Fruit fly (Drosophila melanogaster) whole organism, adult: ENCODE measurements around the gene CG5376.

ENCODE experiments used
- CG11617 ChIP-seq: fragments of 200-800 bp; sonication (Bioruptor generic); optimal IDR thresholded peaks from 2 replicates; lab custom pipeline; 2017; ENCODE audit warnings: mild to moderate bottlenecking, missing biosample characterization, missing genetic modification reagents, missing genetic modification characterization
- CG12768 ChIP-seq: fragments of 200-800 bp; sonication (Bioruptor generic); optimal IDR thresholded peaks from 2 replicates; lab custom pipeline; 2017; ENCODE audit warnings: missing biosample characterization, missing genetic modification characterization, mild to moderate bottlenecking, moderate library complexity, missing genetic modification reagents
- CG14711 ChIP-seq: fragments of 200-800 bp; sonication (Bioruptor generic); optimal IDR thresholded peaks from 2 replicates; lab custom pipeline; 2018; ENCODE audit warnings: missing biosample characterization, mild to moderate bottlenecking, missing genetic modification characterization, moderate library complexity
- CG1620 ChIP-seq: fragments of 200-800 bp; sonication (Bioruptor generic); optimal IDR thresholded peaks from 2 replicates; lab custom pipeline; 2016; ENCODE audit warnings: missing biosample characterization, missing genetic modification characterization
- CG7045 ChIP-seq: fragments of 200-800 bp; sonication (Bioruptor generic); optimal IDR thresholded peaks from 2 replicates; lab custom pipeline; 2017; ENCODE audit warnings: missing biosample characterization, mild to moderate bottlenecking, missing genetic modification characterization
- CG7101 ChIP-seq: fragments of 200-800 bp; sonication (Bioruptor generic); optimal IDR thresholded peaks from 2 replicates; lab custom pipeline; 2018; ENCODE audit warnings: missing biosample characterization, mild to moderate bottlenecking, missing genetic modification characterization, moderate library complexity
- Clk ChIP-seq: fragments of 200-800 bp; sonication (Bioruptor generic); optimal IDR thresholded peaks from 2 replicates; lab custom pipeline; 2017; ENCODE audit warnings: missing biosample characterization, missing genetic modification characterization
- Crg-1 ChIP-seq: fragments of 200-800 bp; sonication (Bioruptor generic); optimal IDR thresholded peaks from 2 replicates; lab custom pipeline; 2016; ENCODE audit warnings: missing biosample characterization, missing genetic modification characterization
- Hr96 ChIP-seq: fragments of 200-800 bp; sonication (Bioruptor generic); optimal IDR thresholded peaks from 2 replicates; lab custom pipeline; 2016; ENCODE audit warnings: missing biosample characterization, missing genetic modification characterization
- Mnt ChIP-seq: fragments of 200-800 bp; sonication (Bioruptor generic); optimal IDR thresholded peaks from 2 replicates; lab custom pipeline; 2016; ENCODE audit warnings: missing biosample characterization, mild to moderate bottlenecking, missing genetic modification characterization
- bab1 ChIP-seq: fragments of 200-800 bp; sonication (Bioruptor generic); optimal IDR thresholded peaks from 3 replicates; lab custom pipeline; 2019; ENCODE audit warnings: missing biosample characterization, mild to moderate bottlenecking, missing genetic modification characterization, moderate library complexity
- cic ChIP-seq: fragments of 200-800 bp; sonication (Bioruptor generic); optimal IDR thresholded peaks from 2 replicates; lab custom pipeline; 2017; ENCODE audit warnings: missing biosample characterization, mild to moderate bottlenecking, missing genetic modification characterization, moderate library complexity
- cnc ChIP-seq, 2 experiments: fragments of >200 bp; optimal IDR thresholded peaks; 2 replicates each; lab custom pipeline; 2017
- kay ChIP-seq: fragments of 200-800 bp; sonication (Bioruptor generic); peaks from one replicate; lab custom pipeline; 2016; ENCODE audit warnings: missing biosample characterization, missing genetic modification characterization, borderline replicate concordance
- ovo ChIP-seq: fragments of 200-800 bp; sonication (Bioruptor generic); optimal IDR thresholded peaks from 2 replicates; lab custom pipeline; 2016; ENCODE audit warnings: missing biosample characterization, missing genetic modification characterization
- pad ChIP-seq: fragments of 200-800 bp; sonication (Bioruptor generic); optimal IDR thresholded peaks from 3 replicates; lab custom pipeline; 2017; ENCODE audit warnings: missing biosample characterization, missing genetic modification characterization, mild to moderate bottlenecking, moderate library complexity, missing genetic modification reagents
- tj ChIP-seq: fragments of 200-800 bp; sonication (Bioruptor generic); optimal IDR thresholded peaks from 3 replicates; lab custom pipeline; 2017; ENCODE audit warnings: missing biosample characterization, mild to moderate bottlenecking, missing genetic modification characterization, moderate library complexity
- toe ChIP-seq: fragments of 200-800 bp; sonication (Bioruptor generic); optimal IDR thresholded peaks from 2 replicates; lab custom pipeline; 2016; ENCODE audit warnings: missing biosample characterization, missing genetic modification characterization

Gene CG5376

dm6 chr3R:22438301-22438700, 50.5 kb downstream of the CG5376 start:
- TF ChIP-seq CG11617 (GFP tag; lab: Kevin White, UChicago) (no peak), tj (GFP tag; lab: Kevin White, UChicago) (no peak), cnc (optimal IDR thresholded peaks at IDR 0.05; lab: Kevin White, UChicago) (no peak), bab1 (GFP tag; lab: Kevin White, UChicago) (no peak), CG7045 (GFP tag; lab: Kevin White, UChicago) (no peak), CG12768 (GFP tag; lab: Kevin White, UChicago) (no peak), CG1620 (no peak), Mnt (no peak), CG14711 (tag; lab: Kevin White, UChicago) (no peak), pad (GFP tag; lab: Kevin White, UChicago) (no peak), kay (GFP tag; lab: Kevin White, UChicago) (no peak), toe (no peak), Crg-1 (no peak), Clk (GFP tag; lab: Kevin White, UChicago) (no peak), Hr96 (GFP tag; lab: Kevin White, UChicago) (no peak), ovo (GFP tag; lab: Kevin White, UChicago) (no peak), cic (no peak), CG7101 (no peak)
